Fruit fly (Drosophila melanogaster) whole organism, embryonic: ENCODE data around the gene Cand1.

Experiments
- ATbp ChIP-seq: fragments of 200-800 bp; sonication (Bioruptor generic); optimal IDR thresholded peaks from 2 replicates; lab custom pipeline; 2017; ENCODE audit warnings: missing biosample characterization, mild to moderate bottlenecking, missing genetic modification characterization, missing genetic modification reagents
- Adf1 ChIP-seq: fragments of 200-800 bp; sonication (Bioruptor generic); IDR thresholded peaks from 2 replicates; pipeline ENCODE4 v1.3.6; 2022; ENCODE audit warnings: missing biosample characterization, missing genetic modification characterization
- Antp ChIP-seq: fragments of 200-800 bp; sonication (Bioruptor generic); optimal IDR thresholded peaks from 3 replicates; lab custom pipeline; 2016; ENCODE audit warnings: missing biosample characterization, missing genetic modification characterization
- CG10654 ChIP-seq: fragments of 200-800 bp; sonication (Bioruptor generic); optimal IDR thresholded peaks from 2 replicates; lab custom pipeline; 2016; ENCODE audit warnings: missing biosample characterization, missing genetic modification characterization
- CG12236 ChIP-seq: fragments of 200-800 bp; sonication (Bioruptor generic); optimal IDR thresholded peaks from 2 replicates; lab custom pipeline; 2016; ENCODE audit warnings: missing biosample characterization, missing genetic modification characterization
- CG13296 ChIP-seq: fragments of 200-800 bp; sonication (Bioruptor generic); optimal IDR thresholded peaks from 3 replicates; lab custom pipeline; 2018; ENCODE audit warnings: missing biosample characterization, mild to moderate bottlenecking, missing genetic modification characterization
- CG15269 ChIP-seq: fragments of 200-800 bp; sonication (Bioruptor generic); optimal IDR thresholded peaks from 2 replicates; lab custom pipeline; 2018; ENCODE audit warnings: missing biosample characterization, mild to moderate bottlenecking, missing genetic modification characterization, moderate library complexity
- CG16863 ChIP-seq: fragments of 200-800 bp; sonication (Bioruptor generic); optimal IDR thresholded peaks from 3 replicates; lab custom pipeline; 2016; ENCODE audit warnings: missing biosample characterization, missing genetic modification characterization
- CG17186 ChIP-seq: fragments of 200-800 bp; sonication (Bioruptor generic); optimal IDR thresholded peaks from 3 replicates; lab custom pipeline; 2017; ENCODE audit warnings: missing biosample characterization, missing genetic modification reagents, missing genetic modification characterization
- CG17328 ChIP-seq: fragments of 200-800 bp; sonication (Bioruptor generic); IDR thresholded peaks from 2 replicates; pipeline ENCODE4 v1.3.6; 2022; ENCODE audit warnings: missing biosample characterization, missing genetic modification characterization
- CG2120 ChIP-seq: fragments of 200-800 bp; sonication (Bioruptor generic); optimal IDR thresholded peaks from 3 replicates; lab custom pipeline; 2016; ENCODE audit warnings: missing biosample characterization, missing genetic modification characterization
- CG2889 ChIP-seq: fragments of 200-800 bp; sonication (Bioruptor generic); IDR thresholded peaks from 3 replicates; pipeline ENCODE4 v1.3.6; 2022; ENCODE audit warnings: missing biosample characterization, missing genetic modification characterization
- CG30403 ChIP-seq: fragments of 200-800 bp; sonication (Bioruptor generic); optimal IDR thresholded peaks from 3 replicates; lab custom pipeline; 2016; ENCODE audit warnings: missing biosample characterization, missing genetic modification characterization
- CG31388 ChIP-seq: fragments of 200-800 bp; sonication (Bioruptor generic); optimal IDR thresholded peaks from 2 replicates; lab custom pipeline; 2016; ENCODE audit warnings: missing biosample characterization, missing genetic modification characterization
- CG33557 ChIP-seq: fragments of 200-800 bp; sonication (Bioruptor generic); optimal IDR thresholded peaks from 2 replicates; lab custom pipeline; 2019; ENCODE audit warnings: missing biosample characterization, mild to moderate bottlenecking, missing genetic modification characterization, moderate library complexity
- CG3407 ChIP-seq: fragments of 200-800 bp; sonication (Bioruptor generic); optimal IDR thresholded peaks from 2 replicates; lab custom pipeline; 2018; ENCODE audit warnings: missing biosample characterization, mild to moderate bottlenecking, missing genetic modification characterization
- CG4282 ChIP-seq: fragments of 200-800 bp; sonication (Bioruptor generic); optimal IDR thresholded peaks from 2 replicates; lab custom pipeline; 2016; ENCODE audit warnings: missing biosample characterization, missing genetic modification characterization
- CG4617 ChIP-seq: fragments of 200-800 bp; sonication (Bioruptor generic); optimal IDR thresholded peaks from 3 replicates; lab custom pipeline; 2016; ENCODE audit warnings: missing biosample characterization, missing genetic modification characterization, borderline replicate concordance
- CG5245 ChIP-seq: fragments of 200-800 bp; sonication (Bioruptor generic); optimal IDR thresholded peaks from 3 replicates; lab custom pipeline; 2016; ENCODE audit warnings: missing biosample characterization, missing genetic modification characterization
- CG6654 ChIP-seq: fragments of 200-800 bp; sonication (Bioruptor generic); optimal IDR thresholded peaks from 2 replicates; lab custom pipeline; 2017; ENCODE audit warnings: missing biosample characterization, mild to moderate bottlenecking, missing genetic modification characterization
- CG6765 ChIP-seq: fragments of 200-800 bp; sonication (Bioruptor generic); optimal IDR thresholded peaks from 3 replicates; lab custom pipeline; 2017; ENCODE audit warnings: missing biosample characterization, mild to moderate bottlenecking, missing genetic modification characterization
- CG8089 ChIP-seq: fragments of 200-800 bp; sonication (Bioruptor generic); optimal IDR thresholded peaks from 3 replicates; lab custom pipeline; 2016; ENCODE audit warnings: missing biosample characterization, missing genetic modification characterization
- CG9932 ChIP-seq: fragments of 200-800 bp; sonication (Bioruptor generic); IDR thresholded peaks from 2 replicates; pipeline ENCODE4 v1.3.6; 2022; ENCODE audit warnings: missing biosample characterization, missing genetic modification characterization
- CoRest ChIP-seq: fragments of 200-800 bp; sonication (Bioruptor generic); optimal IDR thresholded peaks from 3 replicates; lab custom pipeline; 2018; ENCODE audit warnings: missing biosample characterization, mild to moderate bottlenecking, missing genetic modification characterization, moderate library complexity
- Doc2 ChIP-seq: fragments of 200-800 bp; sonication (Bioruptor generic); IDR thresholded peaks from 2 replicates; pipeline ENCODE4 v1.3.6; 2022; ENCODE audit warnings: missing biosample characterization, missing genetic modification characterization
- Gug ChIP-seq: fragments of 200-800 bp; sonication (Bioruptor generic); IDR thresholded peaks from 4 replicates; pipeline ENCODE4 v1.3.6; 2022; ENCODE audit warnings: missing biosample characterization, missing genetic modification characterization
- H2.0 ChIP-seq: fragments of 200-800 bp; sonication (Bioruptor generic); IDR thresholded peaks from 2 replicates; pipeline ENCODE4 v1.3.6; 2022; ENCODE audit warnings: missing biosample characterization, missing genetic modification characterization
- HLH4C ChIP-seq: fragments of 200-800 bp; sonication (Bioruptor generic); IDR thresholded peaks from 3 replicates; pipeline ENCODE4 v1.3.6; 2022; ENCODE audit warnings: missing biosample characterization, missing genetic modification characterization; ENCODE audit not compliant: partially characterized antibody
- Hsf ChIP-seq: fragments of 200-800 bp; sonication (Bioruptor generic); optimal IDR thresholded peaks from 3 replicates; lab custom pipeline; 2016; ENCODE audit warnings: missing biosample characterization, missing genetic modification characterization
- Med ChIP-seq: fragments of 200-800 bp; sonication (Bioruptor generic); peaks from one replicate; lab custom pipeline; 2016; ENCODE audit warnings: missing biosample characterization, missing genetic modification characterization, mild to moderate bottlenecking, inconsistent platforms, moderate library complexity
- Mrtf ChIP-seq: fragments of 200-800 bp; sonication (Bioruptor generic); IDR thresholded peaks from 3 replicates; pipeline ENCODE4 v1.3.6; 2022; ENCODE audit warnings: missing biosample characterization, missing genetic modification characterization
- Optix ChIP-seq: fragments of 200-800 bp; sonication (Bioruptor generic); IDR thresholded peaks from 3 replicates; pipeline ENCODE4 v1.3.6; 2022; ENCODE audit warnings: missing biosample characterization, missing genetic modification characterization
- Sin3A ChIP-seq: fragments of >200 bp; optimal IDR thresholded peaks from 2 replicates; lab custom pipeline; 2018
- Ssrp ChIP-seq: fragments of 200-800 bp; sonication (Bioruptor generic); optimal IDR thresholded peaks from 2 replicates; lab custom pipeline; 2018; ENCODE audit warnings: missing biosample characterization, mild to moderate bottlenecking, missing genetic modification characterization, moderate library complexity
- Trl ChIP-seq, 3 experiments: fragments of >200 bp in 2 of 3; fragments of 200-800 bp in 1 of 3; sonication (Bioruptor generic) in 1 of 3; optimal IDR thresholded peaks; 2 replicates in 1 of 3; 3 replicates in 2 of 3; lab custom pipeline; 2016 to 2017; ENCODE audit warnings: missing biosample characterization in 1 of 3, missing genetic modification characterization in 1 of 3
- az2 ChIP-seq: fragments of 200-800 bp; sonication (Bioruptor generic); optimal IDR thresholded peaks from 3 replicates; lab custom pipeline; 2016; ENCODE audit warnings: missing biosample characterization, missing genetic modification characterization
- bcd ChIP-seq: fragments of 200-800 bp; sonication (Bioruptor generic); optimal IDR thresholded peaks from 2 replicates; lab custom pipeline; 2017; ENCODE audit warnings: missing biosample characterization, mild to moderate bottlenecking, missing genetic modification characterization
- bsh ChIP-seq, 2 experiments: fragments of 200-800 bp; sonication (Bioruptor generic); optimal IDR thresholded peaks; 2 replicates each; lab custom pipeline; 2017 to 2018; ENCODE audit warnings: mild to moderate bottlenecking in 2 of 2, missing biosample characterization in 2 of 2, missing genetic modification characterization in 2 of 2, moderate library complexity in 1 of 2
- crc ChIP-seq: fragments of 200-800 bp; sonication (Bioruptor generic); optimal IDR thresholded peaks from 2 replicates; lab custom pipeline; 2016; ENCODE audit warnings: missing biosample characterization, missing genetic modification characterization
- crp ChIP-seq, 2 experiments: fragments of 200-800 bp; sonication (Bioruptor generic); optimal IDR thresholded peaks; 2 replicates in 1 of 2; 3 replicates in 1 of 2; lab custom pipeline; 2017; ENCODE audit warnings: missing biosample characterization in 2 of 2, missing genetic modification characterization in 2 of 2, mild to moderate bottlenecking in 1 of 2, moderate library complexity in 1 of 2
- dpn ChIP-seq, 2 experiments: fragments of 200-800 bp; sonication (Bioruptor generic); optimal IDR thresholded peaks; 3 replicates each; lab custom pipeline; 2016; ENCODE audit warnings: missing biosample characterization in 2 of 2, missing genetic modification characterization in 2 of 2
- exex ChIP-seq: fragments of 200-800 bp; sonication (Bioruptor generic); optimal IDR thresholded peaks from 4 replicates; lab custom pipeline; 2018; ENCODE audit warnings: missing biosample characterization, mild to moderate bottlenecking, missing genetic modification characterization, moderate library complexity
- fd3F ChIP-seq: fragments of 200-800 bp; sonication (Bioruptor generic); optimal IDR thresholded peaks from 2 replicates; lab custom pipeline; 2018; ENCODE audit warnings: missing biosample characterization, mild to moderate bottlenecking, missing genetic modification characterization, moderate library complexity
- ham ChIP-seq: fragments of 200-800 bp; sonication (Bioruptor generic); IDR thresholded peaks from 2 replicates; pipeline ENCODE4 v1.3.6; 2022; ENCODE audit warnings: missing biosample characterization, missing genetic modification characterization
- kah ChIP-seq: fragments of 200-800 bp; sonication (Bioruptor generic); optimal IDR thresholded peaks from 2 replicates; lab custom pipeline; 2018; ENCODE audit warnings: missing biosample characterization, mild to moderate bottlenecking, missing genetic modification characterization
- sc ChIP-seq, 3 experiments: fragments of >200 bp in 2 of 3; fragments of 200-800 bp in 1 of 3; sonication (Bioruptor generic) in 1 of 3; optimal IDR thresholded peaks; 2 replicates in 2 of 3; 3 replicates in 1 of 3; lab custom pipeline; 2017; ENCODE audit warnings: mild to moderate bottlenecking in 1 of 3, missing biosample characterization in 1 of 3, missing genetic modification characterization in 1 of 3, missing genetic modification reagents in 1 of 3
- shn ChIP-seq: fragments of 200-800 bp; sonication (Bioruptor generic); optimal IDR thresholded peaks from 3 replicates; lab custom pipeline; 2016; ENCODE audit warnings: missing biosample characterization, missing genetic modification characterization
- slbo ChIP-seq: fragments of 200-800 bp; sonication (Bioruptor generic); IDR thresholded peaks from 2 replicates; pipeline ENCODE4 v1.3.6; 2022; ENCODE audit warnings: missing biosample characterization, missing genetic modification characterization
- zfh1 ChIP-seq: fragments of 200-800 bp; sonication (Bioruptor generic); IDR thresholded peaks from 3 replicates; pipeline ENCODE4 v1.3.6; 2022; ENCODE audit warnings: missing biosample characterization, missing genetic modification characterization

Cand1 gene

DNA sequence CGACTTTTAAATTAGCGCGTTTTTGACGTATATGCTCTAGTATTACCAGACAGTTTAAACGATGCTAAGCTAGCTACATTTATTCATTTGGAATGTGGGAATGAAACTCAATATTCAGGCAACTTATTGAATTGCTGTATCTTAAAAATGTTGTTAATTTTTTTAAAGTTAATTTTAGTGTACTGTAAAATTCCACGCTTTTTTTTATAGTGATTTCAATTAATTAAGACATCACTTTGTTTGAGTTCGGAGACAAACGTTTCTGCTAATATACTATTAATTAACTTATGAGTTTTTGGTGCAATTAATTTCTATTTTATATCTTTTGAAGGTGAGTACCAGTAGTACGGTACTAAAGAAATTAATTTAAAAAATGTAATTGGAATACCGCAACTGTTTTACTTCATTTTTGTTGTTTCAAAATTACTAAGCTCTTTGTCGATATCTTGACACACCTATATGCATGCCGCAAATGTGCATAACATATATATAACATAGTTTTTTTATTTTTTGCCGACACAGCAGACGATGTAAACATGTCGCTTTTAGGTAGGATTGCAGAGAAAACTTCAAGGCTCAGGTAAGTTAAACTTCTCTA is 23.8 kb upstream of the Cand1 start, which contains the start of the genes Cdk1 and mRpS7 (continued):
- TF ChIP-seq H2.0 (GFP tag; lab: Robert Waterston, UW): peak; percentile 76
- peak; percentile 83 for TF ChIP-seq CG15269 (tag; lab: Kevin White, UChicago)
- TF ChIP-seq CG30403: peak; percentile 83
- TF ChIP-seq CG2120 (GFP tag; lab: Kevin White, UChicago): peak; percentile 80
- peak; percentile 43 for TF ChIP-seq Antp (GFP tag; lab: Kevin White, UChicago)
- TF ChIP-seq CG13296: peak; percentile 54
- TF ChIP-seq HLH4C (GFP tag; lab: Robert Waterston, UW): no peak
- peak; percentile 78 for TF ChIP-seq slbo
- TF ChIP-seq ham (GFP tag; lab: Robert Waterston, UW): no peak
- TF ChIP-seq CG4282: no peak
- TF ChIP-seq shn: peak; percentile 31
- TF ChIP-seq CG33557 (GFP tag; lab: Kevin White, UChicago): peak; percentile 40
- TF ChIP-seq Gug (GFP tag; lab: Robert Waterston, UW): no peak
- TF ChIP-seq dpn (GFP tag; optimal IDR thresholded peaks at IDR 0.05; lab: Kevin White, UChicago): peak; percentile 29 to 62
- peak; percentile 86 for TF ChIP-seq Med (GFP tag; lab: Kevin White, UChicago)
- TF ChIP-seq CG5245: peak; percentile 30
- no peak for TF ChIP-seq CG6765 (GFP tag; lab: Kevin White, UChicago)
- TF ChIP-seq crp (GFP tag; optimal IDR thresholded peaks at IDR 0.05; lab: Kevin White, UChicago): peak in 1 of 2 experiments; percentile 35
- TF ChIP-seq Doc2 (GFP tag; lab: Robert Waterston, UW): no peak
- no peak for TF ChIP-seq ATbp (GFP tag; lab: Kevin White, UChicago)
- peak; percentile 23 for TF ChIP-seq CG31388
- peak; percentile 46 for TF ChIP-seq CG10654 (GFP tag; lab: Kevin White, UChicago)
- peak; percentile 75 for TF ChIP-seq Ssrp (tag; lab: Kevin White, UChicago)
- peak in 1 of 2 experiments; percentile 75 for TF ChIP-seq bsh (GFP tag; optimal IDR thresholded peaks at IDR 0.05; lab: Kevin White, UChicago)
- peak; percentile 67 for TF ChIP-seq az2
- no peak for TF ChIP-seq Optix (GFP tag; lab: Robert Waterston, UW)
- peak; percentile 42 for TF ChIP-seq CG8089 (GFP tag; lab: Kevin White, UChicago)
- peak; percentile 70 for TF ChIP-seq CG17328 (GFP tag; lab: Robert Waterston, UW)
- TF ChIP-seq CG3407 (GFP tag; lab: Kevin White, UChicago): peak; percentile 44
- peak; percentile 35; the same call in 1 of the 2 replicates for TF ChIP-seq CG9932 (GFP tag; lab: Robert Waterston, UW)
- peak; percentile 71 for TF ChIP-seq bcd (GFP tag; lab: Kevin White, UChicago)
- no peak; the same call in 2 of the 3 replicates for TF ChIP-seq Mrtf (GFP tag; lab: Robert Waterston, UW)
- TF ChIP-seq crc: peak; percentile 10
- TF ChIP-seq fd3F (GFP tag; lab: Kevin White, UChicago): peak; percentile 66
- TF ChIP-seq CG2889 (GFP tag; lab: Robert Waterston, UW): peak; percentile 13; the same call in 1 of the 3 replicates
- no peak for TF ChIP-seq sc (optimal IDR thresholded peaks at IDR 0.05; lab: Kevin White, UChicago)
- TF ChIP-seq sc (GFP tag; optimal IDR thresholded peaks at IDR 0.05; lab: Kevin White, UChicago): peak; percentile 36
- TF ChIP-seq exex (tag; lab: Kevin White, UChicago): peak; percentile 39
- TF ChIP-seq Adf1 (GFP tag; lab: Robert Waterston, UW): 0 out of 2 replicates have a peak, but pooled peaks have one; percentile 16
- TF ChIP-seq CG6654 (GFP tag; lab: Kevin White, UChicago): peak; percentile 7
- peak; percentile 73 for TF ChIP-seq zfh1 (GFP tag; lab: Robert Waterston, UW)
- peak; percentile 23 for TF ChIP-seq CG4617 (GFP tag; lab: Kevin White, UChicago)
- TF ChIP-seq CoRest (tag; lab: Kevin White, UChicago): peak; percentile 90
- no peak for TF ChIP-seq CG12236 (GFP tag; lab: Kevin White, UChicago)
- no peak for TF ChIP-seq Sin3A (lab: Kevin White, UChicago)
- TF ChIP-seq kah (GFP tag; lab: Kevin White, UChicago): no peak
- TF ChIP-seq Trl (optimal IDR thresholded peaks at IDR 0.05; lab: Kevin White, UChicago): no peak
- peak; percentile 54 for TF ChIP-seq Trl (GFP tag; optimal IDR thresholded peaks at IDR 0.05; lab: Kevin White, UChicago)
- peak; percentile 71 for TF ChIP-seq CG16863
- TF ChIP-seq Hsf (GFP tag; lab: Kevin White, UChicago): peak; percentile 79
- TF ChIP-seq CG17186 (GFP tag; lab: Kevin White, UChicago): peak; percentile 30
